Fruit fly (Drosophila melanogaster): Measurements from ENCODE around the gene CG6678.

The CG6678 gene

DNA sequence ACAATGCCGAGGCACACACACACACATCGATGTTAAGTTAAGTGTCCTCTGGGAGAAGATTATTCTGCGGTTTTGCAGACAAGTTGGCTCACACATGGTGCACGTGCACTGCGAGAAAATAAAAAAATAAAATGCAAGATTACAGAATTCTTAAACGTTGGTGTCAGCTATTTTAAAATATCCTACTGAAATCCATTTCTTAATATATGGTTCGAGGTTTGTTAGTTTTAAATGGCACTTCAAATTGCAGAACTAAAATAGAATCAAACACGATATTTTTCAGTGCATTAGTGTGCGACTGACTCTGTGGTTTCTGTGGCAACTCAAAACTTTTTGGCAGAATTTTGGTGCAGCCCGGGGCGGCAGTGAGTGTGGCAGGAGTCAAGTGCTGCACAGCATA is 48.4 kb downstream of the CG6678 start:
- TF ChIP-seq CG15710 (tag; optimal IDR thresholded peaks at IDR 0.05) (peak; percentile 66), CG8301 (tag; optimal IDR thresholded peaks at IDR 0.05) (peak; percentile 49), CG4496 (GFP tag; IDR thresholded peaks at IDR 0.05) (no peak), Snoo (tag; optimal IDR thresholded peaks at IDR 0.05) (peak; percentile 33), CG10348 (GFP tag; IDR thresholded peaks at IDR 0.05) (no peak), D1 (tag; optimal IDR thresholded peaks at IDR 0.05) (no peak), CG32121 (GFP tag; IDR thresholded peaks at IDR 0.05) (0 out of 2 replicates have a peak, but pooled peaks have one; percentile 12), CG14655 (GFP tag; optimal IDR thresholded peaks at IDR 0.05) (peak; percentile 62), gl (tag; optimal IDR thresholded peaks at IDR 0.05) (peak; percentile 43), CG12605 (GFP tag; IDR thresholded peaks at IDR 0.05) (no peak), Pif1B (GFP tag; optimal IDR thresholded peaks at IDR 0.05) (peak; percentile 26), fd96Ca (GFP tag; IDR thresholded peaks at IDR 0.05) (no peak), Pif1A (GFP tag; optimal IDR thresholded peaks at IDR 0.05) (peak; percentile 60), EcR (GFP tag; optimal IDR thresholded peaks at IDR 0.05) (no peak), CG9948 (tag; optimal IDR thresholded peaks at IDR 0.05) (peak; percentile 69), Ets98B (GFP tag; IDR thresholded peaks at IDR 0.05) (peak; percentile 8; the same call in 1 of the 2 replicates), rn (GFP tag; IDR thresholded peaks at IDR 0.05) (peak; percentile 37; the same call in 1 of the 2 replicates), CG34367 (tag; optimal IDR thresholded peaks at IDR 0.05) (peak; percentile 60), CG17806 (tag; optimal IDR thresholded peaks at IDR 0.05) (peak; percentile 79), CG8159 (tag; optimal IDR thresholded peaks at IDR 0.05) (peak; percentile 78), CG13204 (GFP tag; optimal IDR thresholded peaks at IDR 0.05) (peak; percentile 1)

- TF ChIP-seq CG9948 (tag; optimal IDR thresholded peaks at IDR 0.05) (peak; percentile 98), CG8301 (tag; optimal IDR thresholded peaks at IDR 0.05) (peak; percentile 86), Ets98B (GFP tag; IDR thresholded peaks at IDR 0.05) (peak; percentile 66), CG14655 (GFP tag; optimal IDR thresholded peaks at IDR 0.05) (peak; percentile 87), D1 (tag; optimal IDR thresholded peaks at IDR 0.05) (peak; percentile 95), CG34367 (tag; optimal IDR thresholded peaks at IDR 0.05) (peak; percentile 96), CG32121 (GFP tag; IDR thresholded peaks at IDR 0.05) (no peak; the same call in 1 of the 2 replicates), Snoo (tag; optimal IDR thresholded peaks at IDR 0.05) (peak; percentile 79), CG8159 (tag; optimal IDR thresholded peaks at IDR 0.05) (peak; percentile 99), Pif1B (GFP tag; optimal IDR thresholded peaks at IDR 0.05) (peak; percentile 87), CG12605 (GFP tag; IDR thresholded peaks at IDR 0.05) (peak; percentile 80), CG4496 (GFP tag; IDR thresholded peaks at IDR 0.05) (peak; percentile 90), Pif1A (GFP tag; optimal IDR thresholded peaks at IDR 0.05) (peak; percentile 93), rn (GFP tag; IDR thresholded peaks at IDR 0.05) (peak; percentile 68), gl (tag; optimal IDR thresholded peaks at IDR 0.05) (peak; percentile 94), CG15710 (tag; optimal IDR thresholded peaks at IDR 0.05) (peak; percentile 98), CG10348 (GFP tag; IDR thresholded peaks at IDR 0.05) (no peak), fd96Ca (GFP tag; IDR thresholded peaks at IDR 0.05) (peak; percentile 76; the same call in 2 of the 3 replicates), EcR (GFP tag; optimal IDR thresholded peaks at IDR 0.05) (peak; percentile 97), CG13204 (GFP tag; optimal IDR thresholded peaks at IDR 0.05) (peak; percentile 90), CG17806 (tag; optimal IDR thresholded peaks at IDR 0.05) (peak; percentile 99)
Measured at dm6 chr3R:21937075-21937950, 50.5 kb downstream of the CG6678 start.

dm6 chr3R:21937951-21938286 is 51.1 kb downstream of the CG6678 start:
- TF ChIP-seq CG9948 (tag; optimal IDR thresholded peaks at IDR 0.05) (peak; percentile 18), CG32121 (GFP tag; IDR thresholded peaks at IDR 0.05) (no peak), D1 (tag; optimal IDR thresholded peaks at IDR 0.05) (peak; percentile 54), Pif1B (GFP tag; optimal IDR thresholded peaks at IDR 0.05) (no peak), CG8159 (tag; optimal IDR thresholded peaks at IDR 0.05) (peak; percentile 65)

DNA sequence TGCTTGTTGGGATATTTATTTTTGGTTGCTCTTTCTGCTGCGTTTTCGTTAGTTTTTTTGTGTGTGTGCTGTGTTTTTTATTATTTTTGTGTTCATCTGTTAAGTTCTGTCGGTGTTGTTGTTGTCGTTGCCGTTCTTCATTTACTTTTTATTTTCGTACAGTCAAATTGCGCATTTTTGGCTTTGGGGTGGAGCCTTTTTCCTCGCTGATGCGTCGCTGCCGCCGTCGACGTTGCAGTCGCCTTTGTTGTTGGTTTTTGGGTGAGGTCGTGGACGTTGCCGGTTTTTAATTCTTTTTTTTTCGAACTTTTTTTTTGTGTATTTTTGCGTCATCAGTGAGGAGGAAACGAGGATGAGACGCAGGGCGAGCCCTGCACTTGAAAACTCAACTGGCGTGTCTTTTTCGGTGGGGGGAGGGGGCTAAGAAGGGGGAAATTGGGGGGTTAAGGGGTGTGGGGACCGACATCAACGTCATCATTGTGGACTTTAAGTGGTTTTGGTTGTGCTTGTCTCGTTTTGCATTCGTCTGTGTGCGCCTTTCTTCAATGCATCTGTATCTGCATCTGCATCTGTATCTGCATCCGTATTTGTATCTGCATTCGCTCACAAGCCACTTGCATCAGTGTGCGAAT is 51.8 kb downstream of the CG6678 start:
- TF ChIP-seq CG4496 (GFP tag; IDR thresholded peaks at IDR 0.05) = peak; percentile 53; the same call in 2 of the 3 replicates
- no peak for TF ChIP-seq CG9948 (tag; optimal IDR thresholded peaks at IDR 0.05)
- TF ChIP-seq Snoo (tag; optimal IDR thresholded peaks at IDR 0.05) = peak; percentile 37
- peak; percentile 26 for TF ChIP-seq Ets98B (GFP tag; IDR thresholded peaks at IDR 0.05)
- TF ChIP-seq CG17806 (tag; optimal IDR thresholded peaks at IDR 0.05) = no peak
- no peak for TF ChIP-seq CG8301 (tag; optimal IDR thresholded peaks at IDR 0.05)
- TF ChIP-seq CG10348 (GFP tag; IDR thresholded peaks at IDR 0.05) = no peak
- TF ChIP-seq EcR (GFP tag; optimal IDR thresholded peaks at IDR 0.05) = peak; percentile 92
- TF ChIP-seq CG34367 (tag; optimal IDR thresholded peaks at IDR 0.05) = no peak
- peak; percentile 21 for TF ChIP-seq CG8159 (tag; optimal IDR thresholded peaks at IDR 0.05)
- 0 out of 2 replicates have a peak, but pooled peaks have one; percentile 22 for TF ChIP-seq rn (GFP tag; IDR thresholded peaks at IDR 0.05)
- peak; percentile 73 for TF ChIP-seq gl (tag; optimal IDR thresholded peaks at IDR 0.05)
- TF ChIP-seq CG32121 (GFP tag; IDR thresholded peaks at IDR 0.05) = no peak; the same call in 1 of the 2 replicates
- peak; percentile 10 for TF ChIP-seq CG14655 (GFP tag; optimal IDR thresholded peaks at IDR 0.05)
- TF ChIP-seq CG12605 (GFP tag; IDR thresholded peaks at IDR 0.05) = peak; percentile 51
- peak; percentile 37 for TF ChIP-seq CG15710 (tag; optimal IDR thresholded peaks at IDR 0.05)
- TF ChIP-seq CG13204 (GFP tag; optimal IDR thresholded peaks at IDR 0.05) = peak; percentile 81
- peak; percentile 63; the same call in 1 of the 3 replicates for TF ChIP-seq fd96Ca (GFP tag; IDR thresholded peaks at IDR 0.05)
- TF ChIP-seq D1 (tag; optimal IDR thresholded peaks at IDR 0.05) = no peak
- peak; percentile 28 for TF ChIP-seq Pif1A (GFP tag; optimal IDR thresholded peaks at IDR 0.05)
- TF ChIP-seq Pif1B (GFP tag; optimal IDR thresholded peaks at IDR 0.05) = peak; percentile 59

- no peak for TF ChIP-seq gl (tag; optimal IDR thresholded peaks at IDR 0.05)
- no peak for TF ChIP-seq CG34367 (tag; optimal IDR thresholded peaks at IDR 0.05)
- TF ChIP-seq CG8159 (tag; optimal IDR thresholded peaks at IDR 0.05) = no peak
- TF ChIP-seq Ets98B (GFP tag; IDR thresholded peaks at IDR 0.05) = no peak
- no peak for TF ChIP-seq rn (GFP tag; IDR thresholded peaks at IDR 0.05)
- TF ChIP-seq CG8301 (tag; optimal IDR thresholded peaks at IDR 0.05) = no peak
- TF ChIP-seq CG17806 (tag; optimal IDR thresholded peaks at IDR 0.05) = no peak
- no peak for TF ChIP-seq fd96Ca (GFP tag; IDR thresholded peaks at IDR 0.05)
- no peak for TF ChIP-seq CG32121 (GFP tag; IDR thresholded peaks at IDR 0.05)
- TF ChIP-seq CG14655 (GFP tag; optimal IDR thresholded peaks at IDR 0.05) = no peak
- TF ChIP-seq CG9948 (tag; optimal IDR thresholded peaks at IDR 0.05) = no peak
- no peak for TF ChIP-seq Snoo (tag; optimal IDR thresholded peaks at IDR 0.05)
Measured at dm6 chr3R:21939110-21939509, 52.3 kb downstream of the CG6678 start.

All from whole organism, pupa.